Fruit fly (Drosophila melanogaster) whole organism, embryonic: ENCODE results near the gene TyrRII.

Source experiments
- CG16863 ChIP-seq: fragments of 200-800 bp; sonication (Bioruptor generic); optimal IDR thresholded peaks from 3 replicates; lab custom pipeline; 2016; ENCODE audit warnings: missing biosample characterization, missing genetic modification characterization
- CG6272 ChIP-seq: fragments of 200-800 bp; sonication (Bioruptor generic); IDR thresholded peaks from 2 replicates; pipeline ENCODE4 v1.3.6; 2022; ENCODE audit warnings: missing biosample characterization, missing genetic modification characterization
- ewg ChIP-seq: fragments of 200-800 bp; sonication (Bioruptor generic); optimal IDR thresholded peaks from 3 replicates; lab custom pipeline; 2017; ENCODE audit warnings: mild to moderate bottlenecking, missing biosample characterization, missing genetic modification reagents, missing genetic modification characterization
- trh ChIP-seq: fragments of 200-800 bp; sonication (Bioruptor generic); optimal IDR thresholded peaks from 2 replicates; lab custom pipeline; 2016; ENCODE audit warnings: missing biosample characterization, missing genetic modification characterization

- TF ChIP-seq trh (GFP tag; lab: Kevin White, UChicago) (peak; percentile 49), ewg (peak; percentile 52), CG6272 (GFP tag; lab: Robert Waterston, UW) (peak; percentile 79), CG16863 (peak; percentile 69)
Observed at dm6 chr3R:17781371-17781770, 45.0 kb downstream of the TyrRII start.
